Fruit fly (Drosophila melanogaster) whole organism, embryonic: Measurements from ENCODE around the gene Ir93a.

Experiments
- CG10959 ChIP-seq: fragments of 200-800 bp; sonication (Bioruptor generic); IDR thresholded peaks from 2 replicates; pipeline ENCODE4 v1.3.6; 2022; ENCODE audit warnings: missing biosample characterization, missing genetic modification characterization
- CG11093 ChIP-seq: fragments of 200-800 bp; sonication (Bioruptor generic); IDR thresholded peaks from 3 replicates; pipeline ENCODE4 v1.3.6; 2022; ENCODE audit warnings: missing biosample characterization, missing genetic modification characterization
- CG11695 ChIP-seq: fragments of 200-800 bp; sonication (Bioruptor generic); IDR thresholded peaks from 3 replicates; pipeline ENCODE4 v1.3.6; 2022; ENCODE audit warnings: missing biosample characterization, missing genetic modification characterization
- CG11723 ChIP-seq: fragments of 200-800 bp; sonication (Bioruptor generic); optimal IDR thresholded peaks from 2 replicates; lab custom pipeline; 2017; ENCODE audit warnings: missing biosample characterization, mild to moderate bottlenecking, missing genetic modification characterization
- CG12942 ChIP-seq: fragments of 200-800 bp; sonication (Bioruptor generic); optimal IDR thresholded peaks from 3 replicates; lab custom pipeline; 2016; ENCODE audit warnings: missing biosample characterization, missing genetic modification characterization
- CG13296 ChIP-seq: fragments of 200-800 bp; sonication (Bioruptor generic); optimal IDR thresholded peaks from 3 replicates; lab custom pipeline; 2018; ENCODE audit warnings: missing biosample characterization, mild to moderate bottlenecking, missing genetic modification characterization
- CG13424 ChIP-seq: fragments of 200-800 bp; sonication (Bioruptor generic); optimal IDR thresholded peaks from 2 replicates; lab custom pipeline; 2019; ENCODE audit warnings: missing biosample characterization, mild to moderate bottlenecking, missing genetic modification characterization, moderate library complexity
- CG15073 ChIP-seq: fragments of 200-800 bp; sonication (Bioruptor generic); optimal IDR thresholded peaks from 2 replicates; lab custom pipeline; 2016; ENCODE audit warnings: missing biosample characterization, missing genetic modification characterization
- CG1529 ChIP-seq: fragments of 200-800 bp; sonication (Bioruptor generic); optimal IDR thresholded peaks from 3 replicates; lab custom pipeline; 2018; ENCODE audit warnings: missing biosample characterization, missing genetic modification characterization
- CG16813 ChIP-seq: fragments of 200-800 bp; sonication (Bioruptor generic); IDR thresholded peaks from 3 replicates; pipeline ENCODE4 v1.3.6; 2022; ENCODE audit warnings: missing biosample characterization, missing genetic modification characterization; ENCODE audit not compliant: partially characterized antibody
- CG18476 ChIP-seq: fragments of 200-800 bp; sonication (Bioruptor generic); optimal IDR thresholded peaks from 2 replicates; lab custom pipeline; 2016; ENCODE audit warnings: missing biosample characterization, mild to moderate bottlenecking, missing genetic modification characterization
- CG2889 ChIP-seq: fragments of 200-800 bp; sonication (Bioruptor generic); IDR thresholded peaks from 3 replicates; pipeline ENCODE4 v1.3.6; 2022; ENCODE audit warnings: missing biosample characterization, missing genetic modification characterization
- CG30431 ChIP-seq: fragments of 200-800 bp; sonication (Bioruptor generic); optimal IDR thresholded peaks from 2 replicates; lab custom pipeline; 2017; ENCODE audit warnings: missing biosample characterization, missing genetic modification characterization
- CG31441 ChIP-seq: fragments of 200-800 bp; sonication (Bioruptor generic); IDR thresholded peaks from 2 replicates; pipeline ENCODE4 v1.3.6; 2022; ENCODE audit warnings: missing biosample characterization, missing genetic modification characterization
- CG3281 ChIP-seq: fragments of 200-800 bp; sonication (Bioruptor generic); optimal IDR thresholded peaks from 3 replicates; lab custom pipeline; 2017; ENCODE audit warnings: missing biosample characterization, mild to moderate bottlenecking, missing genetic modification characterization
- CG3407 ChIP-seq: fragments of 200-800 bp; sonication (Bioruptor generic); optimal IDR thresholded peaks from 2 replicates; lab custom pipeline; 2018; ENCODE audit warnings: missing biosample characterization, mild to moderate bottlenecking, missing genetic modification characterization
- CG5953 ChIP-seq: fragments of 200-800 bp; sonication (Bioruptor generic); IDR thresholded peaks from 2 replicates; pipeline ENCODE4 v1.3.6; 2022; ENCODE audit warnings: missing biosample characterization, missing genetic modification characterization
- CG7786 ChIP-seq: fragments of 200-800 bp; sonication (Bioruptor generic); optimal IDR thresholded peaks from 2 replicates; lab custom pipeline; 2016; ENCODE audit warnings: missing biosample characterization, missing genetic modification characterization
- CG8290 ChIP-seq, 3 experiments: fragments of 200-800 bp; sonication (Bioruptor generic); optimal IDR thresholded peaks; 2 replicates each; lab custom pipeline; 2016 to 2019; ENCODE audit warnings: missing biosample characterization in 3 of 3, missing genetic modification characterization in 3 of 3, mild to moderate bottlenecking in 2 of 3, moderate library complexity in 1 of 3
- CG9215 ChIP-seq: fragments of 200-800 bp; sonication (Bioruptor generic); IDR thresholded peaks from 2 replicates; pipeline ENCODE4 v1.3.6; 2022; ENCODE audit warnings: missing biosample characterization, missing genetic modification characterization
- CG9876 ChIP-seq: fragments of 200-800 bp; sonication (Bioruptor generic); optimal IDR thresholded peaks from 2 replicates; lab custom pipeline; 2016; ENCODE audit warnings: missing biosample characterization, missing genetic modification characterization
- Deaf1 ChIP-seq: fragments of 200-800 bp; optimal IDR thresholded peaks from 3 replicates; lab custom pipeline; 2019; ENCODE audit warnings: missing biosample characterization, mild to moderate bottlenecking, missing genetic modification characterization, moderate library complexity
- Fer1 ChIP-seq: fragments of 200-800 bp; sonication (Bioruptor generic); optimal IDR thresholded peaks from 2 replicates; lab custom pipeline; 2017; ENCODE audit warnings: missing biosample characterization, mild to moderate bottlenecking, missing genetic modification characterization
- Gug ChIP-seq: fragments of 200-800 bp; sonication (Bioruptor generic); IDR thresholded peaks from 4 replicates; pipeline ENCODE4 v1.3.6; 2022; ENCODE audit warnings: missing biosample characterization, missing genetic modification characterization
- HLH54F ChIP-seq: fragments of 200-800 bp; sonication (Bioruptor generic); optimal IDR thresholded peaks from 3 replicates; lab custom pipeline; 2016; ENCODE audit warnings: missing biosample characterization, missing genetic modification characterization
- HmgZ ChIP-seq: fragments of 200-800 bp; sonication (Bioruptor generic); optimal IDR thresholded peaks from 2 replicates; lab custom pipeline; 2018; ENCODE audit warnings: missing biosample characterization, mild to moderate bottlenecking, missing genetic modification characterization
- MTF-1 ChIP-seq: fragments of 200-800 bp; sonication (Bioruptor generic); optimal IDR thresholded peaks from 2 replicates; lab custom pipeline; 2018; ENCODE audit warnings: missing biosample characterization, mild to moderate bottlenecking, missing genetic modification characterization, borderline replicate concordance
- Mrtf ChIP-seq: fragments of 200-800 bp; sonication (Bioruptor generic); IDR thresholded peaks from 3 replicates; pipeline ENCODE4 v1.3.6; 2022; ENCODE audit warnings: missing biosample characterization, missing genetic modification characterization
- Rfx ChIP-seq: fragments of 200-800 bp; sonication (Bioruptor generic); IDR thresholded peaks from 2 replicates; pipeline ENCODE4 v1.3.6; 2022; ENCODE audit warnings: missing biosample characterization, missing genetic modification characterization
- Vsx1 ChIP-seq: fragments of 200-800 bp; sonication (Bioruptor generic); optimal IDR thresholded peaks from 2 replicates; lab custom pipeline; 2017; ENCODE audit warnings: missing biosample characterization, mild to moderate bottlenecking, missing genetic modification characterization, missing genetic modification reagents
- Xrp1 ChIP-seq: fragments of 200-800 bp; sonication (Bioruptor generic); IDR thresholded peaks from 2 replicates; pipeline ENCODE4 v1.3.6; 2022; ENCODE audit warnings: missing biosample characterization, missing genetic modification characterization
- al ChIP-seq: fragments of 200-800 bp; sonication (Bioruptor generic); IDR thresholded peaks from 2 replicates; pipeline ENCODE4 v1.3.6; 2022; ENCODE audit warnings: missing biosample characterization, missing genetic modification characterization
- aop ChIP-seq: fragments of 200-800 bp; sonication (Bioruptor generic); IDR thresholded peaks from 2 replicates; pipeline ENCODE4 v1.3.6; 2022; ENCODE audit warnings: missing biosample characterization, missing genetic modification characterization
- btn ChIP-seq: fragments of 200-800 bp; sonication (Bioruptor generic); optimal IDR thresholded peaks from 2 replicates; lab custom pipeline; 2016; ENCODE audit warnings: missing biosample characterization, missing genetic modification characterization
- cg ChIP-seq: fragments of 200-800 bp; sonication (Bioruptor generic); optimal IDR thresholded peaks from 3 replicates; lab custom pipeline; 2019; ENCODE audit warnings: missing biosample characterization, mild to moderate bottlenecking, missing genetic modification characterization, moderate library complexity
- dmrt99B ChIP-seq: fragments of 200-800 bp; sonication (Bioruptor generic); optimal IDR thresholded peaks from 2 replicates; lab custom pipeline; 2018; ENCODE audit warnings: missing biosample characterization, mild to moderate bottlenecking, missing genetic modification characterization, moderate library complexity
- eve ChIP-seq, 2 experiments: fragments of >200 bp; optimal IDR thresholded peaks; 2 replicates each; lab custom pipeline; 2017; ENCODE audit warnings: missing biosample characterization in 2 of 2, missing genetic modification characterization in 2 of 2
- ewg ChIP-seq: fragments of 200-800 bp; sonication (Bioruptor generic); optimal IDR thresholded peaks from 3 replicates; lab custom pipeline; 2017; ENCODE audit warnings: mild to moderate bottlenecking, missing biosample characterization, missing genetic modification reagents, missing genetic modification characterization
- fru ChIP-seq: fragments of >200 bp; optimal IDR thresholded peaks from 2 replicates; lab custom pipeline; 2017
- hkb ChIP-seq, 2 experiments: fragments of 200-800 bp in 1 of 2; fragments of >200 bp in 1 of 2; sonication (Bioruptor generic) in 1 of 2; IDR thresholded peaks in 1 of 2; optimal IDR thresholded peaks in 1 of 2; 2 replicates each; pipeline versions ENCODE4 v1.3.6 to Lab custom; 2017 to 2022; ENCODE audit warnings: missing biosample characterization in 1 of 2, missing genetic modification characterization in 1 of 2
- hth ChIP-seq: fragments of >200 bp; optimal IDR thresholded peaks from 2 replicates; lab custom pipeline; 2017; ENCODE audit warnings: inconsistent platforms
- jing ChIP-seq: fragments of 200-800 bp; sonication (Bioruptor generic); optimal IDR thresholded peaks from 2 replicates; lab custom pipeline; 2018; ENCODE audit warnings: missing biosample characterization, mild to moderate bottlenecking, missing genetic modification characterization
- lab ChIP-seq: fragments of 200-800 bp; sonication (Bioruptor generic); optimal IDR thresholded peaks from 3 replicates; lab custom pipeline; 2017; ENCODE audit warnings: missing biosample characterization, missing genetic modification characterization, mild to moderate bottlenecking, moderate library complexity, missing genetic modification reagents
- luna ChIP-seq: fragments of 200-800 bp; sonication (Bioruptor generic); optimal IDR thresholded peaks from 2 replicates; lab custom pipeline; 2016; ENCODE audit warnings: missing biosample characterization, missing genetic modification characterization
- pum ChIP-seq: fragments of 200-800 bp; sonication (Bioruptor generic); optimal IDR thresholded peaks from 2 replicates; lab custom pipeline; 2016; ENCODE audit warnings: missing biosample characterization, missing genetic modification characterization
- ro ChIP-seq: fragments of 200-800 bp; sonication (Bioruptor generic); IDR thresholded peaks from 2 replicates; pipeline ENCODE4 v1.3.6; 2022; ENCODE audit warnings: missing biosample characterization, missing genetic modification characterization
- schlank ChIP-seq: fragments of 200-800 bp; sonication (Bioruptor generic); optimal IDR thresholded peaks from 2 replicates; lab custom pipeline; 2018; ENCODE audit warnings: missing biosample characterization, mild to moderate bottlenecking, missing genetic modification characterization
- sim ChIP-seq: fragments of 200-800 bp; sonication (Bioruptor generic); IDR thresholded peaks from 2 replicates; pipeline ENCODE4 v1.3.6; 2022; ENCODE audit warnings: missing biosample characterization, missing genetic modification characterization
- slou ChIP-seq: fragments of 200-800 bp; sonication (Bioruptor generic); optimal IDR thresholded peaks from 3 replicates; lab custom pipeline; 2016; ENCODE audit warnings: missing biosample characterization, missing genetic modification characterization
- ssp ChIP-seq: fragments of 200-800 bp; sonication (Bioruptor generic); IDR thresholded peaks from 2 replicates; pipeline ENCODE4 v1.3.6; 2022; ENCODE audit warnings: missing biosample characterization, missing genetic modification characterization
- tna ChIP-seq: fragments of 200-800 bp; sonication (Bioruptor generic); IDR thresholded peaks from 2 replicates; pipeline ENCODE4 v1.3.6; 2022; ENCODE audit warnings: missing biosample characterization, missing genetic modification characterization; ENCODE audit not compliant: partially characterized antibody
- vfl ChIP-seq: fragments of 200-800 bp; sonication (Bioruptor generic); optimal IDR thresholded peaks from 2 replicates; lab custom pipeline; 2016; ENCODE audit warnings: missing biosample characterization, missing genetic modification characterization

The Ir93a gene

dm6 chr3R:20837242-20837664, 22.5 kb downstream of the Ir93a start (continued):
- TF ChIP-seq CG12942 (GFP tag; lab: Kevin White, UChicago): no peak
- TF ChIP-seq CG11723 (GFP tag; lab: Kevin White, UChicago): no peak
- TF ChIP-seq tna (GFP tag; lab: Robert Waterston, UW): no peak
- TF ChIP-seq pum (GFP tag; lab: Kevin White, UChicago): no peak
- no peak for TF ChIP-seq Vsx1 (GFP tag; lab: Kevin White, UChicago)
- no peak for TF ChIP-seq CG2889
- TF ChIP-seq CG18476 (GFP tag; lab: Kevin White, UChicago): no peak
- TF ChIP-seq luna (GFP tag; lab: Kevin White, UChicago): no peak
- peak; percentile 12 for TF ChIP-seq CG3281 (GFP tag; lab: Kevin White, UChicago)
- TF ChIP-seq vfl: no peak
- TF ChIP-seq CG8290 (GFP tag; optimal IDR thresholded peaks at IDR 0.05; lab: Kevin White, UChicago): no peak
- peak in 1 of 2 experiments; percentile 17 for TF ChIP-seq CG8290 (tag; optimal IDR thresholded peaks at IDR 0.05; lab: Kevin White, UChicago)
- TF ChIP-seq dmrt99B (tag; lab: Kevin White, UChicago): no peak
- no peak for TF ChIP-seq ro (GFP tag; lab: Robert Waterston, UW)
- no peak for TF ChIP-seq CG13424 (tag; lab: Kevin White, UChicago)
- no peak for TF ChIP-seq btn (GFP tag; lab: Kevin White, UChicago)
- TF ChIP-seq CG5953 (GFP tag; lab: Robert Waterston, UW): no peak
- no peak for TF ChIP-seq jing (GFP tag; lab: Kevin White, UChicago)
- TF ChIP-seq HLH54F (GFP tag; lab: Kevin White, UChicago): no peak
- no peak for TF ChIP-seq CG10959
- TF ChIP-seq Fer1 (GFP tag; lab: Kevin White, UChicago): no peak
- TF ChIP-seq Mrtf: no peak
- TF ChIP-seq ewg (GFP tag; lab: Kevin White, UChicago): no peak
- TF ChIP-seq CG31441 (GFP tag; lab: Robert Waterston, UW): no peak
- no peak for TF ChIP-seq CG3407 (GFP tag; lab: Kevin White, UChicago)
- TF ChIP-seq eve (GFP tag; optimal IDR thresholded peaks at IDR 0.05; lab: Kevin White, UChicago): peak in 1 of 2 experiments; percentile 2
- TF ChIP-seq Gug (GFP tag; lab: Robert Waterston, UW): no peak
- no peak for TF ChIP-seq Xrp1 (GFP tag; lab: Robert Waterston, UW)
- no peak for TF ChIP-seq al (GFP tag; lab: Robert Waterston, UW)
- peak; percentile 13 for TF ChIP-seq CG13296 (GFP tag; lab: Kevin White, UChicago)
- no peak for TF ChIP-seq fru
- peak; percentile 14 for TF ChIP-seq cg (GFP tag; lab: Kevin White, UChicago)
- peak; percentile 25 for TF ChIP-seq Rfx (GFP tag; lab: Robert Waterston, UW)
- no peak for TF ChIP-seq MTF-1 (GFP tag; lab: Kevin White, UChicago)
- TF ChIP-seq hkb (optimal IDR thresholded peaks at IDR 0.05; lab: Kevin White, UChicago): no peak
- no peak for TF ChIP-seq hkb (GFP tag; IDR thresholded peaks at IDR 0.05; lab: Robert Waterston, UW)
- TF ChIP-seq Deaf1: peak; percentile 55
- TF ChIP-seq sim (GFP tag; lab: Robert Waterston, UW): no peak
- TF ChIP-seq CG7786 (GFP tag; lab: Kevin White, UChicago): no peak
- TF ChIP-seq hth (lab: Kevin White, UChicago): no peak
- TF ChIP-seq CG9876: no peak
- TF ChIP-seq aop (GFP tag; lab: Robert Waterston, UW): no peak
- no peak for TF ChIP-seq CG16813 (GFP tag; lab: Robert Waterston, UW)
- TF ChIP-seq CG9215 (GFP tag; lab: Robert Waterston, UW): no peak
- no peak for TF ChIP-seq ssp
- no peak for TF ChIP-seq CG11093 (GFP tag; lab: Robert Waterston, UW)
- no peak for TF ChIP-seq schlank
- TF ChIP-seq CG30431: no peak
- TF ChIP-seq CG15073: no peak
- peak; percentile 55 for TF ChIP-seq lab (GFP tag; lab: Kevin White, UChicago)
- TF ChIP-seq CG1529 (GFP tag; lab: Kevin White, UChicago): no peak
- TF ChIP-seq HmgZ: peak; percentile 43
- TF ChIP-seq slou: no peak
- TF ChIP-seq CG11695 (GFP tag; lab: Robert Waterston, UW): no peak
